Worm (Caenorhabditis elegans) whole organism, late embryonic: Measurements from ENCODE around the gene F13H8.11.

ENCODE experiments used
- C08G9.2 ChIP-seq: sonication (generic microtip); optimal IDR thresholded peaks from 2 replicates; lab custom pipeline; 2016; ENCODE audit warnings: mild to moderate bottlenecking, missing genetic modification characterization, moderate library complexity, missing compliant biosample characterization
- C38D4.7 ChIP-seq: fragments of 200-800 bp; sonication (Bioruptor generic); optimal IDR thresholded peaks from 2 replicates; lab custom pipeline; 2018; ENCODE audit warnings: mild to moderate bottlenecking, missing genetic modification characterization, moderate library complexity, missing compliant biosample characterization
- F13H6.1 ChIP-seq: sonication (generic microtip); optimal IDR thresholded peaks from 2 replicates; lab custom pipeline; 2016; ENCODE audit warnings: missing genetic modification characterization, missing compliant biosample characterization
- K09A11.1 ChIP-seq: sonication (generic microtip); optimal IDR thresholded peaks from 2 replicates; lab custom pipeline; 2017; ENCODE audit warnings: antibody characterized with exemption, mild to moderate bottlenecking, missing genetic modification characterization, missing compliant biosample characterization; ENCODE audit not compliant: insufficient read depth
- ahr-1 ChIP-seq: sonication (generic microtip); optimal IDR thresholded peaks from 2 replicates; lab custom pipeline; 2016; ENCODE audit warnings: missing genetic modification characterization, missing compliant biosample characterization
- ama-1 ChIP-seq: fragments of 150-350 bp; optimal IDR thresholded peaks from 2 replicates; lab custom pipeline; 2014
- ceh-18 ChIP-seq: sonication (generic microtip); optimal IDR thresholded peaks from 2 replicates; lab custom pipeline; 2016; ENCODE audit warnings: missing genetic modification characterization, missing compliant biosample characterization
- ceh-24 ChIP-seq: sonication (generic microtip); optimal IDR thresholded peaks from 2 replicates; lab custom pipeline; 2016; ENCODE audit warnings: mild to moderate bottlenecking, missing genetic modification characterization, missing compliant biosample characterization
- ceh-30 ChIP-seq: fragments of 150-350 bp; optimal IDR thresholded peaks from 2 replicates; lab custom pipeline; 2014; ENCODE audit warnings: missing biosample characterization, missing genetic modification characterization
- ceh-34 ChIP-seq: sonication (generic microtip); optimal IDR thresholded peaks from 2 replicates; lab custom pipeline; 2016; ENCODE audit warnings: mild to moderate bottlenecking, missing genetic modification characterization, missing compliant biosample characterization
- ceh-45 ChIP-seq: fragments of 200-800 bp; sonication (Bioruptor generic); IDR thresholded peaks from 2 replicates; pipeline ENCODE4 v1.3.6; 2022; ENCODE audit warnings: missing genetic modification reagents, missing genetic modification characterization, missing compliant biosample characterization
- ceh-9 ChIP-seq: sonication (generic microtip); optimal IDR thresholded peaks from 2 replicates; lab custom pipeline; 2016; ENCODE audit warnings: mild to moderate bottlenecking, missing genetic modification characterization, inconsistent platforms, missing compliant biosample characterization
- eyg-1 ChIP-seq: sonication (generic microtip); optimal IDR thresholded peaks from 2 replicates; lab custom pipeline; 2016; ENCODE audit warnings: missing genotype, missing genetic modification characterization, missing compliant biosample characterization
- fkh-6 ChIP-seq: sonication (generic microtip); optimal IDR thresholded peaks from 2 replicates; lab custom pipeline; 2016; ENCODE audit warnings: missing genetic modification characterization, missing compliant biosample characterization
- hlh-13 ChIP-seq: fragments of 200-800 bp; sonication (Bioruptor generic); optimal IDR thresholded peaks from 2 replicates; lab custom pipeline; 2018; ENCODE audit warnings: mild to moderate bottlenecking, missing genetic modification characterization, missing compliant biosample characterization
- hlh-30 ChIP-seq: sonication (generic microtip); optimal IDR thresholded peaks from 2 replicates; lab custom pipeline; 2017; ENCODE audit warnings: antibody characterized with exemption, missing genetic modification characterization, missing compliant biosample characterization; ENCODE audit not compliant: insufficient read depth
- hlh-8 ChIP-seq: sonication (generic microtip); optimal IDR thresholded peaks from 2 replicates; lab custom pipeline; 2016; ENCODE audit warnings: missing genotype, missing genetic modification characterization, missing compliant biosample characterization
- madf-2 ChIP-seq: sonication (generic microtip); optimal IDR thresholded peaks from 2 replicates; lab custom pipeline; 2017; ENCODE audit warnings: missing genetic modification characterization, missing compliant biosample characterization
- mec-3 ChIP-seq: sonication (generic microtip); optimal IDR thresholded peaks from 2 replicates; lab custom pipeline; 2016; ENCODE audit warnings: borderline replicate concordance, missing genetic modification characterization, missing compliant biosample characterization
- nhr-232 ChIP-seq: sonication (generic microtip); optimal IDR thresholded peaks from 2 replicates; lab custom pipeline; 2016; ENCODE audit warnings: missing genetic modification characterization, missing compliant biosample characterization
- npax-4 ChIP-seq: sonication (generic microtip); optimal IDR thresholded peaks from 2 replicates; lab custom pipeline; 2016; ENCODE audit warnings: missing genetic modification characterization, missing compliant biosample characterization
- pag-3 ChIP-seq: sonication (generic microtip); optimal IDR thresholded peaks from 2 replicates; lab custom pipeline; 2016; ENCODE audit warnings: missing compliant biosample characterization, missing genetic modification characterization, borderline replicate concordance
- pha-2 ChIP-seq: sonication (generic microtip); optimal IDR thresholded peaks from 2 replicates; lab custom pipeline; 2017; ENCODE audit warnings: mild to moderate bottlenecking, missing genetic modification characterization, missing compliant biosample characterization
- pha-4 ChIP-seq: fragments of 150-350 bp; optimal IDR thresholded peaks from 2 replicates; lab custom pipeline; 2018; ENCODE audit warnings: missing biosample characterization, missing genetic modification reagents, missing genetic modification characterization
- rnt-1 ChIP-seq: sonication (generic microtip); optimal IDR thresholded peaks from 2 replicates; lab custom pipeline; 2016; ENCODE audit warnings: missing genetic modification characterization, missing compliant biosample characterization
- sdc-2 ChIP-seq: sonication (generic microtip); optimal IDR thresholded peaks from 2 replicates; lab custom pipeline; 2016; ENCODE audit warnings: missing genotype, missing genetic modification characterization, missing compliant biosample characterization
- tbx-2 ChIP-seq: sonication (generic microtip); optimal IDR thresholded peaks from 2 replicates; lab custom pipeline; 2016; ENCODE audit warnings: missing genetic modification characterization, missing compliant biosample characterization
- tbx-7 ChIP-seq: sonication (generic microtip); optimal IDR thresholded peaks from 2 replicates; lab custom pipeline; 2016; ENCODE audit warnings: missing genotype, missing genetic modification characterization, missing compliant biosample characterization
- ttx-3 ChIP-seq: sonication (generic microtip); optimal IDR thresholded peaks from 2 replicates; lab custom pipeline; 2016; ENCODE audit warnings: missing genetic modification reagents, missing genetic modification characterization, missing compliant biosample characterization
- unc-3 ChIP-seq, 2 experiments: fragments of 200-800 bp in 1 of 2; sonication (Bioruptor generic) in 1 of 2; sonication (generic microtip) in 1 of 2; conservative IDR thresholded peaks in 1 of 2; optimal IDR thresholded peaks in 1 of 2; 2 replicates each; pipeline versions ENCODE4 v1.3.6 to Lab custom; 2016 to 2022; ENCODE audit warnings: missing compliant biosample characterization in 2 of 2, missing genetic modification characterization in 2 of 2, missing genetic modification reagents in 1 of 2
- unc-42 ChIP-seq: sonication (generic microtip); optimal IDR thresholded peaks from 2 replicates; lab custom pipeline; 2016; ENCODE audit warnings: missing genotype, missing genetic modification characterization, missing compliant biosample characterization

Gene F13H8.11

DNA sequence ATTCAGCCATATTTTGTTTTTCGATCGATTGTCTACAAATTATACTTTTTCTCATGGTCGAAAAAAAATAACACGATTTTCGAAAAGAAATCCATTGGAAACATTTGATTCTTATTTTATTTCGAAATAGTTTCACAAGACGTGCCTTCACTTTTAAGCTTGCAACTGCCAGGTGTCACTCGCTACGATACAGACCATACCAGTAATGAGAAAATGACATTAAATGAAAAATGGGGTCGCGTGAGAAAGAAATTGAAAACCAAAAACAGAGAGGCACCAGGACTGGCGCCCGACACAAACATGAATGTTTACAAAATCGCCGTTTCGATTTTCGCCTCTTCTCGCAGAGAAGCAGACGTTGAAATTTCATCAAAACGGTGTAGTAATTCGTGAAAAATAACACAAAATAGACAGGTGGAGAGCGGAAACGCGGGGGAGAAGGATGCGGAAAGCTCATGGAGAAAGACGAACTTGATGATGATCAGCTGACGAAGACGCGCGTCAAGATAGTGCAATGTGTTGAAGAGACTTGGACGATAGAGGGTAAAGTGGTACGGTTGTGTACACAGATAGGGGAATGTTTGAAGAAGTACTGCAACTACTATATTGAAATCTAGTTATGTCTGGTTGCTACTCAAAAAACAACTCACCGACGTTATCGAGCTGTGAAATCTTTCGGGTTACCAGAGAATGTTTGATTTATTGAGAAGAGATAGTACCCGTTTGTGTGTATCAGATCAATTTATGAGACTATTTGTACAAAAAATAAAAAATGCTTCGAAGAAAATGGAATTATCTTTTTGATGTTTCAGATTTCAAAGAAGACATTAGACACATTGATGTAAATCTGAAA lies 23.5 kb downstream of the F13H8.11 start:
- TF ChIP-seq F13H6.1 (tag; lab: Kevin White, UChicago) = no peak
- no peak for TF ChIP-seq mec-3 (tag; lab: Kevin White, UChicago)
- TF ChIP-seq tbx-2 (tag; lab: Kevin White, UChicago) = peak; percentile 33
- TF ChIP-seq tbx-7 (tag; lab: Kevin White, UChicago) = no peak
- peak; percentile 45 for TF ChIP-seq hlh-30 (tag; lab: Kevin White, UChicago)
- no peak for TF ChIP-seq nhr-232 (tag; lab: Kevin White, UChicago)
- no peak for TF ChIP-seq ceh-24 (tag; lab: Kevin White, UChicago)
- TF ChIP-seq ceh-34 (tag; lab: Kevin White, UChicago) = peak; percentile 11
- TF ChIP-seq ceh-18 (tag; lab: Kevin White, UChicago) = peak; percentile 62
- TF ChIP-seq ceh-9 = no peak

ce11 chrII:6235432-6236092 lies 24.3 kb downstream of the F13H8.11 start, which contains the start of gene T24H7.9:
Gene T24H7.9 (minus strand): TSS chrII:6235505.
- TF ChIP-seq ceh-34 (tag; lab: Kevin White, UChicago) (no peak), C38D4.7 (GFP tag; lab: Kevin White, UChicago) (no peak), pha-4 (no peak), sdc-2 (tag; lab: Kevin White, UChicago) (no peak), ama-1 (lab: Kevin White, UChicago) (no peak), ceh-30 (no peak), ceh-45 (GFP tag; lab: Robert Waterston, UW) (no peak), K09A11.1 (tag; lab: Kevin White, UChicago) (no peak), rnt-1 (tag; lab: Kevin White, UChicago) (no peak), C08G9.2 (tag; lab: Kevin White, UChicago) (no peak), ceh-9 (no peak), nhr-232 (tag; lab: Kevin White, UChicago) (no peak), pha-2 (no peak), hlh-13 (GFP tag; lab: Kevin White, UChicago) (no peak), hlh-8 (tag; lab: Kevin White, UChicago) (no peak), madf-2 (tag; lab: Kevin White, UChicago) (no peak), ceh-24 (tag; lab: Kevin White, UChicago) (no peak), ahr-1 (no peak)

- TF ChIP-seq unc-42 (tag; lab: Kevin White, UChicago) = peak; percentile 61
- TF ChIP-seq eyg-1 (tag; lab: Kevin White, UChicago) = no peak
Observed at ce11 chrII:6230116-6230515, 29.7 kb downstream of the F13H8.11 start.

DNA sequence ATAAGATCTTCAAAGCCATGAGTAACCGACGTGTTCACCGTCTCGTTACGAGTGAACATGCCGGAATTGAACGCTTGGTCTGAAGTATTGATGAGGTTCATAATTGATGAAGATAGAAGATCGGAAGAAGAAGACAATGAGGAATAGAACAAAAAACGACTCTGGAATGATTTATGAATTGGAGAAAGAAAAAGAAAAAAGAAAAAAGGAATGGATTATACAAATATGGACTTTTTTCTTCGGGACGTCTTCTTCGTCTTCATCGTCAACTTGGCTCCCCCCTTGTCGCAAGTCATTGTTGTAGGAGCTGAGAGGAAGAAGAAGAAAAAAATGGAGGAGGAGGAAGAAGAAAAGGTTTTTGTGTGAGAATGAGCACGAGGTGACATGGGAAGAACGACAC lies 32.8 kb downstream of the F13H8.11 start, which contains the start of gene srsy-2:
TSS of gene srsy-2 (minus strand) at position 101 of the 400 bp plus-strand sequence.
- TF ChIP-seq hlh-30 (tag; lab: Kevin White, UChicago) (no peak), npax-4 (tag; lab: Kevin White, UChicago) (no peak), ttx-3 (no peak), rnt-1 (tag; lab: Kevin White, UChicago) (no peak), F13H6.1 (tag; lab: Kevin White, UChicago) (no peak), C38D4.7 (GFP tag; lab: Kevin White, UChicago) (no peak), fkh-6 (no peak), hlh-8 (tag; lab: Kevin White, UChicago) (no peak), unc-3 (GFP tag; conservative IDR thresholded peaks at IDR 0.05; lab: Robert Waterston, UW) (no peak), unc-3 (tag; optimal IDR thresholded peaks at IDR 0.05; lab: Kevin White, UChicago) (no peak), pag-3 (tag; lab: Kevin White, UChicago) (no peak), eyg-1 (tag; lab: Kevin White, UChicago) (no peak), pha-2 (no peak)
